Worm (Caenorhabditis elegans) whole organism, L1 larva: ENCODE results near the gene cyn-16.
A peak's percentile ranks its signal among the peaks of the same experiment; 100 is the strongest.

Source experiments
- C16A3.4 ChIP-seq: fragments of 150-350 bp; optimal IDR thresholded peaks from 2 replicates; lab custom pipeline; 2014; ENCODE audit warnings: missing biosample characterization, missing genetic modification characterization
- F16B12.6 ChIP-seq: fragments of 150-350 bp; optimal IDR thresholded peaks from 2 replicates; lab custom pipeline; 2014; ENCODE audit warnings: missing biosample characterization, missing genetic modification characterization
- Y116A8C.19 ChIP-seq: sonication (generic microtip); optimal IDR thresholded peaks from 2 replicates; lab custom pipeline; 2016; ENCODE audit warnings: missing compliant biosample characterization, missing genetic modification characterization, borderline replicate concordance
- alr-1 ChIP-seq: fragments of 200-800 bp; sonication (Bioruptor generic); optimal IDR thresholded peaks from 2 replicates; lab custom pipeline; 2018; ENCODE audit warnings: borderline replicate concordance, mild to moderate bottlenecking, missing genetic modification characterization, missing compliant biosample characterization
- ama-1 ChIP-seq: fragments of 150-350 bp; optimal IDR thresholded peaks from 2 replicates; lab custom pipeline; 2014
- ceh-8 ChIP-seq: fragments of 200-800 bp; sonication (Bioruptor generic); optimal IDR thresholded peaks from 2 replicates; lab custom pipeline; 2018; ENCODE audit warnings: mild to moderate bottlenecking, missing genetic modification characterization, moderate library complexity, missing compliant biosample characterization
- ceh-88 ChIP-seq: fragments of 200-800 bp; sonication (Bioruptor generic); IDR thresholded peaks from 2 replicates; pipeline ENCODE4 v1.3.6; 2022; ENCODE audit warnings: missing genetic modification characterization, missing compliant biosample characterization
- ces-1 ChIP-seq: fragments of 150-350 bp; optimal IDR thresholded peaks from 2 replicates; lab custom pipeline; 2014; ENCODE audit warnings: missing biosample characterization, missing genetic modification reagents, missing genetic modification characterization
- dpl-1 ChIP-seq, 3 experiments: fragments of 150-350 bp in 2 of 3; sonication (generic microtip) in 1 of 3; optimal IDR thresholded peaks; 2 replicates each; lab custom pipeline; 2014 to 2017; ENCODE audit warnings: missing biosample characterization in 3 of 3, missing genetic modification characterization in 3 of 3, missing genetic modification reagents in 3 of 3
- efl-1 ChIP-seq, 4 experiments: fragments of 150-350 bp; optimal IDR thresholded peaks in 3 of 4; peaks in 1 of 4; 1 replicate in 1 of 4; 2 replicates in 3 of 4; lab custom pipeline; 2014; ENCODE audit warnings: missing biosample characterization in 2 of 4, missing genetic modification characterization in 2 of 4, missing genetic modification reagents in 2 of 4
- egl-13 ChIP-seq: sonication (generic microtip); optimal IDR thresholded peaks from 2 replicates; lab custom pipeline; 2016; ENCODE audit warnings: missing genotype, missing genetic modification reagents, missing genetic modification characterization, missing compliant biosample characterization
- elt-2 ChIP-seq: sonication (generic microtip); optimal IDR thresholded peaks from 2 replicates; lab custom pipeline; 2016; ENCODE audit warnings: missing genetic modification characterization, mild to moderate bottlenecking, inconsistent platforms, missing compliant biosample characterization, missing genetic modification reagents
- fkh-4 ChIP-seq: sonication (generic microtip); optimal IDR thresholded peaks from 2 replicates; lab custom pipeline; 2016; ENCODE audit warnings: missing compliant biosample characterization, missing genetic modification characterization, borderline replicate concordance
- hlh-4 ChIP-seq: sonication (generic microtip); optimal IDR thresholded peaks from 2 replicates; lab custom pipeline; 2016; ENCODE audit warnings: mild to moderate bottlenecking, missing genetic modification characterization, missing compliant biosample characterization
- hpl-2 ChIP-seq: fragments of 150-350 bp; optimal IDR thresholded peaks from 2 replicates; lab custom pipeline; 2014; ENCODE audit warnings: missing biosample characterization, missing genetic modification reagents, missing genetic modification characterization
- isw-1 ChIP-seq: fragments of 200-800 bp; sonication (Bioruptor generic); IDR thresholded peaks from 2 replicates; pipeline ENCODE4 v1.3.6; 2022; ENCODE audit warnings: missing genetic modification characterization, missing compliant biosample characterization
- jun-1 ChIP-seq: fragments of 150-350 bp; optimal IDR thresholded peaks from 2 replicates; lab custom pipeline; 2014; ENCODE audit warnings: missing biosample characterization, missing genetic modification reagents, missing genetic modification characterization
- lin-14 ChIP-seq: fragments of 200-800 bp; sonication (Bioruptor generic); optimal IDR thresholded peaks from 2 replicates; lab custom pipeline; 2018; ENCODE audit warnings: mild to moderate bottlenecking, missing genetic modification characterization, moderate library complexity, missing compliant biosample characterization
- lin-35 ChIP-seq, 2 experiments: fragments of 150-350 bp; optimal IDR thresholded peaks; 2 replicates each; lab custom pipeline; 2014; ENCODE audit warnings: missing biosample characterization in 2 of 2, missing genetic modification characterization in 2 of 2, missing genetic modification reagents in 2 of 2
- lin-39 ChIP-seq: fragments of 150-350 bp; optimal IDR thresholded peaks from 2 replicates; lab custom pipeline; 2014; ENCODE audit warnings: missing biosample characterization, missing genetic modification reagents, missing genetic modification characterization
- lir-3 ChIP-seq: sonication (generic microtip); optimal IDR thresholded peaks from 2 replicates; lab custom pipeline; 2016; ENCODE audit warnings: mild to moderate bottlenecking, missing genetic modification characterization, moderate library complexity, missing compliant biosample characterization; ENCODE audit not compliant: poor library complexity
- lsy-2 ChIP-seq, 2 experiments: fragments of 150-350 bp; optimal IDR thresholded peaks; 2 replicates each; lab custom pipeline; 2014; ENCODE audit warnings: missing biosample characterization in 2 of 2, missing genetic modification characterization in 2 of 2
- mep-1 ChIP-seq: fragments of 150-350 bp; optimal IDR thresholded peaks from 2 replicates; lab custom pipeline; 2014; ENCODE audit warnings: missing biosample characterization, missing genetic modification characterization
- nhr-28 ChIP-seq: fragments of 150-350 bp; optimal IDR thresholded peaks from 2 replicates; lab custom pipeline; 2014; ENCODE audit warnings: missing biosample characterization, missing genetic modification characterization
- nhr-47 ChIP-seq: sonication (generic microtip); optimal IDR thresholded peaks from 2 replicates; lab custom pipeline; 2016; ENCODE audit warnings: mild to moderate bottlenecking, missing genetic modification characterization, moderate library complexity, missing compliant biosample characterization
- nhr-71 ChIP-seq: sonication (generic microtip); optimal IDR thresholded peaks from 2 replicates; lab custom pipeline; 2016; ENCODE audit warnings: mild to moderate bottlenecking, missing genetic modification characterization, moderate library complexity, missing compliant biosample characterization
- nhr-77 ChIP-seq: fragments of 150-350 bp; optimal IDR thresholded peaks from 2 replicates; lab custom pipeline; 2014; ENCODE audit warnings: missing biosample characterization, missing genetic modification characterization
- nhr-84 ChIP-seq: sonication (generic microtip); optimal IDR thresholded peaks from 2 replicates; lab custom pipeline; 2017; ENCODE audit warnings: missing biosample characterization, missing genetic modification characterization
- nhr-85 ChIP-seq: sonication (generic microtip); peaks from one replicate; lab custom pipeline; 2016; ENCODE audit warnings: missing genetic modification characterization, inconsistent platforms, missing compliant biosample characterization
- pag-3 ChIP-seq: sonication (generic microtip); optimal IDR thresholded peaks from 2 replicates; lab custom pipeline; 2017; ENCODE audit warnings: missing genetic modification characterization, mild to moderate bottlenecking, missing compliant biosample characterization, antibody characterized with exemption, borderline replicate concordance; ENCODE audit not compliant: insufficient read depth
- pqm-1 ChIP-seq: sonication (generic microtip); optimal IDR thresholded peaks from 3 replicates; lab custom pipeline; 2017; ENCODE audit warnings: missing biosample characterization, missing genetic modification characterization
- rnt-1 ChIP-seq: sonication (generic microtip); optimal IDR thresholded peaks from 2 replicates; lab custom pipeline; 2016; ENCODE audit warnings: mild to moderate bottlenecking, missing genetic modification characterization, moderate library complexity, missing compliant biosample characterization
- skn-1 ChIP-seq: fragments of 150-350 bp; optimal IDR thresholded peaks from 2 replicates; lab custom pipeline; 2014; ENCODE audit warnings: missing biosample characterization, missing genetic modification characterization
- snu-23 ChIP-seq: sonication (generic microtip); optimal IDR thresholded peaks from 2 replicates; lab custom pipeline; 2016; ENCODE audit warnings: missing genetic modification characterization, missing compliant biosample characterization
- sox-4 ChIP-seq: sonication (generic microtip); optimal IDR thresholded peaks from 2 replicates; lab custom pipeline; 2016; ENCODE audit warnings: missing genetic modification characterization, missing compliant biosample characterization
- sptf-1 ChIP-seq: fragments of 150-350 bp; optimal IDR thresholded peaks from 2 replicates; lab custom pipeline; 2014; ENCODE audit warnings: missing biosample characterization, missing genetic modification characterization
- tlp-1 ChIP-seq: fragments of 150-350 bp; optimal IDR thresholded peaks from 2 replicates; lab custom pipeline; 2014; ENCODE audit warnings: missing biosample characterization, missing genetic modification characterization
- unc-30 ChIP-seq: sonication (generic microtip); optimal IDR thresholded peaks from 2 replicates; lab custom pipeline; 2017; ENCODE audit warnings: missing biosample characterization, missing genetic modification characterization
- unc-98 ChIP-seq: fragments of 200-800 bp; sonication (Bioruptor generic); IDR thresholded peaks from 2 replicates; pipeline ENCODE4 v1.3.6; 2022; ENCODE audit warnings: missing genetic modification characterization, missing compliant biosample characterization
- vab-15 ChIP-seq: sonication (generic microtip); optimal IDR thresholded peaks from 2 replicates; lab custom pipeline; 2017; ENCODE audit warnings: missing genotype, mild to moderate bottlenecking, missing genetic modification characterization, missing compliant biosample characterization
- zip-4 ChIP-seq: fragments of 200-800 bp; sonication (Bioruptor generic); optimal IDR thresholded peaks from 2 replicates; lab custom pipeline; 2018; ENCODE audit warnings: mild to moderate bottlenecking, missing genetic modification characterization, moderate library complexity, missing compliant biosample characterization
- ztf-11 ChIP-seq, 2 experiments: sonication (generic microtip); optimal IDR thresholded peaks; 2 replicates each; lab custom pipeline; 2016 to 2017; ENCODE audit warnings: missing genetic modification characterization in 2 of 2, missing biosample characterization in 1 of 2, missing compliant biosample characterization in 1 of 2

Gene cyn-16

DNA sequence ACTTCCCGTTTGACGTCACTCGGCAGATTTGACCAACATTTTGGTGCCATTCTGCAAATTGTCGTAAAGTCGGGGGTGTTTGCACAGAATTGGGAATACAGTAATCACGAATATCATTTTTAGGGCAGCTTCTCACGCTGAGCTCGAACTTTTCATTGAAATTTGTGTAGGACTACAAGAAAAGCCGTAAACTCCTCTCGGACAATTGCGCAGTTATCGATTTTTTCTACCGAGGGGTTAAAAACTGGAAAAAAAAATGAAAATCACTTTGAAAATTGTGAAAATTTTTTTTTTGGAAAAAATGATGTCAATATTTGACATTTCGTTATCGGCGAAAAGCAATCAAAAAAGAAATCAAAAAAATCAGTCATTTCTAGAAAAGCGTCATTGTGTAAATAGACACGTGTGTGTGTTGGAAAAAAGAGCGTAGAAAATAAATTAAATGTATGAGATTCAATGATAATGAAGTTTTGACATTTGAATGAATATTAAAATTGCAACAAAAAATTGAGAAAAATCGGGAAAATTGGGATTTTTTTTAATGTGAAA, 8.8 kb downstream of the cyn-16 start, which contains the start of gene Y17G7B.8:
Gene Y17G7B.8, minus strand, starts transcription at position 51 of the 549 bp plus-strand sequence.
- TF ChIP-seq snu-23 (GFP tag; lab: Kevin White, UChicago), result no peak
- no peak for TF ChIP-seq efl-1 (optimal IDR thresholded peaks at IDR 0.05; lab: Kevin White, UChicago)
- peak in 1 of 2 experiments; percentile 34 for TF ChIP-seq efl-1 (GFP tag; optimal IDR thresholded peaks at IDR 0.05 in 1 of 2; lab: Kevin White, UChicago)
- TF ChIP-seq elt-2 (tag; lab: Kevin White, UChicago), result peak; percentile 47

DNA sequence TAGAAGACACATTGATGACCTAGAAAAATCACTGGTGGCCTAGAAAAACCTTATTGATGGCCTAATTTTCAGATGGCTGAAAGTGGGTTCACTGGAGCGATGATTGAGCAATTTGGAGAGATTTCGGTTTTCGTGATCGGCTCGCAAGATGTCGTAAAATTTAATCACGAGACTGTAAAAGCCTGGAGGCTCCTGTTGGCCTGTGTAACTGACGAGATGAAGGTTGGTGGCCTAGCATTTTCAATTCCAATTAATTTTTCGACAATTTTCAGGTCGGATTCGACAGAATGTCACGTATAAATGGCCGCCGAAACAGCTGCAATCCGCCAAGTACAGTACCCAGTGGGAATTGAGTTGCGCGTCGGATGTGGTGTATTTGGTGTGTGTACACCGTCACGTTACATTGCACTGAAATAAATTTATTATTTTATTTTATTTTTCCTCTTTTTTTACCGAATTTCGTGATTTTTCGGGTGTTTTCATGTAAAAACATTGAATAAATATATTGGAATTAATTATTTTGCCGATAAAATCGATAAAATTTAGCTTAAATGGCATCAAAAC, 13.1 kb downstream of the cyn-16 start, which contains the start of gene Y17G7B.12:
Gene Y17G7B.12, plus strand, starts transcription at position 547 of the 564 bp plus-strand sequence.
- TF ChIP-seq snu-23 (GFP tag; lab: Kevin White, UChicago), result peak; percentile 5
- TF ChIP-seq rnt-1 (tag; lab: Kevin White, UChicago), result no peak
- peak; percentile 4 to 21 for TF ChIP-seq efl-1 (optimal IDR thresholded peaks at IDR 0.05; lab: Kevin White, UChicago)
- peak; percentile 18 to 92 for TF ChIP-seq efl-1 (GFP tag; optimal IDR thresholded peaks at IDR 0.05 in 1 of 2; lab: Kevin White, UChicago)
- TF ChIP-seq C16A3.4 (tag; lab: Kevin White, UChicago), result no peak
- peak in 1 of 3 experiments; percentile 37 for TF ChIP-seq dpl-1 (GFP tag; optimal IDR thresholded peaks at IDR 0.05; lab: Kevin White, UChicago)
- peak in 1 of 2 experiments; percentile 23 for TF ChIP-seq lin-35 (GFP tag; optimal IDR thresholded peaks at IDR 0.05; lab: Kevin White, UChicago)
- TF ChIP-seq mep-1 (tag; lab: Kevin White, UChicago), result peak; percentile 22
- TF ChIP-seq nhr-47 (tag; lab: Kevin White, UChicago), result no peak
- TF ChIP-seq skn-1, result peak; percentile 48
- no peak for TF ChIP-seq Y116A8C.19 (tag; lab: Kevin White, UChicago)
- no peak for TF ChIP-seq ceh-88 (GFP tag; lab: Robert Waterston, UW)
- TF ChIP-seq alr-1, result no peak
- TF ChIP-seq hpl-2, result no peak
- no peak for TF ChIP-seq nhr-71 (tag; lab: Kevin White, UChicago)
- TF ChIP-seq lin-39 (tag; lab: Kevin White, UChicago), result no peak
- no peak for TF ChIP-seq hlh-4 (tag; lab: Kevin White, UChicago)
- TF ChIP-seq ama-1 (lab: Kevin White, UChicago), result no peak
- peak; percentile 56 to 90 for TF ChIP-seq lsy-2 (tag; optimal IDR thresholded peaks at IDR 0.05; lab: Kevin White, UChicago)
- TF ChIP-seq F16B12.6 (tag; lab: Kevin White, UChicago), result peak; percentile 79

DNA sequence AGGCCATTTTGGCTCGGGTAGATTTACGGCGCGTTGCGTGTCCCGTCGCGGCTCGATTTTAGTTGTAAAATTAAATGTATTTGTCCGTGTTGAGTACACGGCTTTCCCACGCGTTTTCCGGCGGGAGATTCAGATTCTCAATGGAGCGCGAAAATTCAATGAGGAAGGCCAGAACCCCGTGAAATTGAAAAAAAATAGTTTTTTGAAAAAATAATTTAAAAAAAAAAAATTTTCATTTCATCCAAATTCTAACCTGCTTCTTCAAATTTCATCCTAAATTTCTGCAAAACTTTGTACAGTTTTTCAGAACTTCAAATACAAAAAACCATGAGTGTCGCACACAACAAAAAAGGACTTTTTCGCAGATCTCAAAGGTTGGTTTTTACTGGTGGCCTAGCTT, 27.8 kb downstream of the cyn-16 start, which contains the start of gene glb-29:
Gene glb-29, plus strand, starts transcription at position 301 of the 400 bp plus-strand sequence.
- no peak for TF ChIP-seq nhr-84
- no peak for TF ChIP-seq fkh-4 (tag; lab: Kevin White, UChicago)
- TF ChIP-seq lir-3 (tag; lab: Kevin White, UChicago), result no peak
- TF ChIP-seq isw-1 (GFP tag; lab: Robert Waterston, UW), result no peak
- no peak for TF ChIP-seq nhr-77 (tag; lab: Kevin White, UChicago)
- TF ChIP-seq sptf-1 (tag; lab: Kevin White, UChicago), result no peak
- TF ChIP-seq tlp-1, result no peak
- TF ChIP-seq nhr-28 (tag; lab: Kevin White, UChicago), result no peak
- TF ChIP-seq sox-4 (tag; lab: Kevin White, UChicago), result no peak
- no peak for TF ChIP-seq unc-98

DNA sequence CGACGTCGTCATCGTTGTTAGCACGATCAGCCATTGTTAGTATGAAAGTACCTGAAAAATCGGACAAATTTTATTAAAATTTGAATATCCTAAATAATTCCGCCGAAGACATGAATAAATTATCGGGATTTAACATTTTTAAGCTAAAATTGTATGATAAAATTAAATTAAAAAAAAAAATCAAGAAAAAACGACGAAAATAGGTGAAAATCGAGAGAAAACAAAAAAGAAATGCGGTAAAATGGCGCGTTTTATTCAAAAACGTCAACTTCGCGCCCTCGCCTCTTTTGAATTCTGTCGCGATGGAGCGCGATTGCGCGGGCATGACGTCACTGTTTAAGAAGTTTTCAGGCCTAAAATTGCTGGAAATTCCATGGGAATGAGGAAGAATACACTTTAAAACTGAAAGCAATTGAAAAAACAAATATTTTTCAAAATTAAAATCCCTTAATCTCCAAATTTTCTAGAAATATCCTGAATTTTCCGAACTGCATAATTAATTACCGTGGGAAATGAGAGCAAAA, 29.9 kb downstream of the cyn-16 start, which contains the start of gene mcm-2:
Gene mcm-2, minus strand, starts transcription at position 51 of the 524 bp plus-strand sequence.
- TF ChIP-seq nhr-47 (tag; lab: Kevin White, UChicago) (peak; percentile 76), unc-30 (no peak), pag-3 (tag; lab: Kevin White, UChicago) (no peak), ztf-11 (tag; optimal IDR thresholded peaks at IDR 0.05; lab: Kevin White, UChicago) (peak in 1 of 2 experiments; percentile 8), nhr-28 (tag; lab: Kevin White, UChicago) (no peak), rnt-1 (tag; lab: Kevin White, UChicago) (peak; percentile 65), hlh-4 (tag; lab: Kevin White, UChicago) (no peak), ces-1 (no peak), zip-4 (GFP tag; lab: Kevin White, UChicago) (no peak), nhr-85 (tag; lab: Kevin White, UChicago) (peak; percentile 72), lin-14 (GFP tag; lab: Kevin White, UChicago) (no peak), lin-35 (GFP tag; optimal IDR thresholded peaks at IDR 0.05; lab: Kevin White, UChicago) (peak; percentile 81 to 94), unc-98 (no peak), ceh-8 (GFP tag; lab: Kevin White, UChicago) (no peak), lsy-2 (tag; optimal IDR thresholded peaks at IDR 0.05; lab: Kevin White, UChicago) (peak; percentile 60 to 81), egl-13 (tag; lab: Kevin White, UChicago) (peak; percentile 10), lin-39 (tag; lab: Kevin White, UChicago) (no peak), jun-1 (tag; lab: Kevin White, UChicago) (no peak), skn-1 (peak; percentile 59), vab-15 (tag; lab: Kevin White, UChicago) (no peak), mep-1 (tag; lab: Kevin White, UChicago) (peak; percentile 69), pqm-1 (tag; lab: Kevin White, UChicago) (no peak), nhr-77 (tag; lab: Kevin White, UChicago) (peak; percentile 4), nhr-71 (tag; lab: Kevin White, UChicago) (peak; percentile 80)
